Worm (Caenorhabditis elegans) whole organism, L3 larva: ENCODE results near the gene ech-8.
A peak's percentile ranks its signal among the peaks of the same experiment; 100 is the strongest.

ENCODE experiments used
- R02D3.7 ChIP-seq: fragments of 150-350 bp; optimal IDR thresholded peaks from 2 replicates; lab custom pipeline; 2014; ENCODE audit warnings: missing biosample characterization, missing genetic modification characterization
- ZK546.5 ChIP-seq: sonication (generic microtip); optimal IDR thresholded peaks from 2 replicates; lab custom pipeline; 2017; ENCODE audit warnings: missing biosample characterization, missing genetic modification characterization
- ama-1 ChIP-seq: fragments of 150-350 bp; optimal IDR thresholded peaks from 2 replicates; lab custom pipeline; 2018
- ceh-16 ChIP-seq: sonication (generic microtip); optimal IDR thresholded peaks from 2 replicates; lab custom pipeline; 2017; ENCODE audit warnings: missing biosample characterization, missing genetic modification characterization
- ceh-28 ChIP-seq: fragments of 150-350 bp; optimal IDR thresholded peaks from 2 replicates; lab custom pipeline; 2014; ENCODE audit warnings: missing biosample characterization, missing genetic modification reagents, missing genetic modification characterization
- ceh-82 ChIP-seq: fragments of 150-350 bp; optimal IDR thresholded peaks from 2 replicates; lab custom pipeline; 2014; ENCODE audit warnings: missing biosample characterization, missing genetic modification characterization
- egl-27 ChIP-seq: sonication (generic microtip); optimal IDR thresholded peaks from 4 replicates; lab custom pipeline; 2017; ENCODE audit warnings: missing biosample characterization, missing genetic modification reagents, missing genetic modification characterization
- elt-2 ChIP-seq: sonication (generic microtip); optimal IDR thresholded peaks from 2 replicates; lab custom pipeline; 2016; ENCODE audit warnings: missing genetic modification reagents, mild to moderate bottlenecking, missing genetic modification characterization, missing compliant biosample characterization
- elt-3 ChIP-seq, 3 experiments: fragments of 150-350 bp in 1 of 3; sonication (generic microtip) in 2 of 3; optimal IDR thresholded peaks; 2 replicates in 2 of 3; 4 replicates in 1 of 3; lab custom pipeline; 2014 to 2017; ENCODE audit warnings: missing biosample characterization in 3 of 3, missing genetic modification characterization in 3 of 3
- eor-1 ChIP-seq, 2 experiments: fragments of 150-350 bp; optimal IDR thresholded peaks; 2 replicates each; lab custom pipeline; 2014 to 2018; ENCODE audit warnings: missing biosample characterization in 2 of 2, missing genetic modification characterization in 2 of 2
- fos-1 ChIP-seq: fragments of 150-350 bp; optimal IDR thresholded peaks from 2 replicates; lab custom pipeline; 2014; ENCODE audit warnings: missing biosample characterization, missing genetic modification characterization
- hmg-11 ChIP-seq: sonication (generic microtip); optimal IDR thresholded peaks from 2 replicates; lab custom pipeline; 2016; ENCODE audit warnings: missing genetic modification characterization, missing compliant biosample characterization
- jun-1 ChIP-seq: fragments of 150-350 bp; optimal IDR thresholded peaks from 2 replicates; lab custom pipeline; 2014; ENCODE audit warnings: missing biosample characterization, missing genetic modification reagents, missing genetic modification characterization
- lin-15B ChIP-seq: fragments of 150-350 bp; optimal IDR thresholded peaks from 2 replicates; lab custom pipeline; 2014; ENCODE audit warnings: missing biosample characterization, missing genetic modification characterization
- lin-39 ChIP-seq: fragments of 150-350 bp; optimal IDR thresholded peaks from 2 replicates; lab custom pipeline; 2018; ENCODE audit warnings: missing biosample characterization, missing genetic modification reagents, missing genetic modification characterization
- lsy-12 ChIP-seq: sonication (generic microtip); optimal IDR thresholded peaks from 2 replicates; lab custom pipeline; 2016; ENCODE audit warnings: mild to moderate bottlenecking, missing genetic modification characterization, missing compliant biosample characterization
- nfya-1 ChIP-seq: sonication (generic microtip); optimal IDR thresholded peaks from 2 replicates; lab custom pipeline; 2017; ENCODE audit warnings: missing genetic modification characterization, mild to moderate bottlenecking, missing compliant biosample characterization, antibody characterized with exemption, moderate library complexity; ENCODE audit not compliant: insufficient read depth
- nhr-11 ChIP-seq: fragments of 150-350 bp; optimal IDR thresholded peaks from 2 replicates; lab custom pipeline; 2014; ENCODE audit warnings: missing biosample characterization, missing genetic modification characterization
- nhr-12 ChIP-seq: fragments of 150-350 bp; optimal IDR thresholded peaks from 2 replicates; lab custom pipeline; 2014; ENCODE audit warnings: missing biosample characterization, missing genetic modification characterization
- nhr-23 ChIP-seq: fragments of 150-350 bp; optimal IDR thresholded peaks from 2 replicates; lab custom pipeline; 2014; ENCODE audit warnings: missing biosample characterization, missing genetic modification reagents, missing genetic modification characterization
- nhr-237 ChIP-seq: fragments of 150-350 bp; optimal IDR thresholded peaks from 2 replicates; lab custom pipeline; 2014; ENCODE audit warnings: missing biosample characterization, missing genetic modification characterization
- nhr-25 ChIP-seq: sonication (generic microtip); optimal IDR thresholded peaks from 2 replicates; lab custom pipeline; 2017; ENCODE audit warnings: missing biosample characterization, missing genetic modification characterization
- nhr-43 ChIP-seq: sonication (generic microtip); optimal IDR thresholded peaks from 2 replicates; lab custom pipeline; 2016; ENCODE audit warnings: mild to moderate bottlenecking, missing genetic modification characterization, missing compliant biosample characterization; ENCODE audit not compliant: poor library complexity, severe bottlenecking
- nhr-67 ChIP-seq: fragments of 150-350 bp; optimal IDR thresholded peaks from 2 replicates; lab custom pipeline; 2014; ENCODE audit warnings: missing biosample characterization, missing genetic modification characterization
- nhr-76 ChIP-seq: fragments of 150-350 bp; sonication (generic microtip); optimal IDR thresholded peaks from 5 replicates; lab custom pipeline; 2014; ENCODE audit warnings: missing biosample characterization, missing genetic modification characterization
- nhr-77 ChIP-seq: fragments of 150-350 bp; optimal IDR thresholded peaks from 2 replicates; lab custom pipeline; 2014; ENCODE audit warnings: missing biosample characterization, missing genetic modification characterization
- pha-4 ChIP-seq: fragments of 150-350 bp; optimal IDR thresholded peaks from 2 replicates; lab custom pipeline; 2014; ENCODE audit warnings: missing biosample characterization, missing genetic modification reagents, missing genetic modification characterization
- pqm-1 ChIP-seq: fragments of 150-350 bp; optimal IDR thresholded peaks from 2 replicates; lab custom pipeline; 2017; ENCODE audit warnings: missing biosample characterization, missing genetic modification characterization, inconsistent platforms
- sea-2 ChIP-seq: fragments of 150-350 bp; sonication (generic microtip); optimal IDR thresholded peaks from 4 replicates; lab custom pipeline; 2014; ENCODE audit warnings: missing biosample characterization, missing genetic modification reagents, missing genetic modification characterization
- snpc-4 ChIP-seq: fragments of 150-350 bp; optimal IDR thresholded peaks from 2 replicates; lab custom pipeline; 2014; ENCODE audit warnings: missing biosample characterization, missing genetic modification characterization
- tbx-2 ChIP-seq: sonication (generic microtip); optimal IDR thresholded peaks from 2 replicates; lab custom pipeline; 2016; ENCODE audit warnings: mild to moderate bottlenecking, missing genetic modification characterization, missing compliant biosample characterization
- unc-39 ChIP-seq: sonication (generic microtip); optimal IDR thresholded peaks from 4 replicates; lab custom pipeline; 2017; ENCODE audit warnings: missing biosample characterization, missing genetic modification characterization
- unc-62 ChIP-seq: fragments of 150-350 bp; sonication (generic microtip); optimal IDR thresholded peaks from 4 replicates; lab custom pipeline; 2014; ENCODE audit warnings: missing biosample characterization, missing genetic modification reagents, missing genetic modification characterization
- zag-1 ChIP-seq: fragments of 150-350 bp; optimal IDR thresholded peaks from 2 replicates; lab custom pipeline; 2014; ENCODE audit warnings: missing biosample characterization, missing genetic modification characterization
- ztf-11 ChIP-seq: fragments of 150-350 bp; optimal IDR thresholded peaks from 2 replicates; lab custom pipeline; 2014; ENCODE audit warnings: missing biosample characterization, missing genetic modification characterization
- ztf-4 ChIP-seq: fragments of 150-350 bp; optimal IDR thresholded peaks from 2 replicates; lab custom pipeline; 2014; ENCODE audit warnings: missing biosample characterization, missing genetic modification characterization

ech-8 gene

ce11 chrIV:10241659-10242058, 2.7 kb upstream of the ech-8 start, which contains the start of gene lipl-7:
TSS of gene lipl-7 (minus strand) at chrIV:10241823.
- TF ChIP-seq elt-2 (tag; lab: Kevin White, UChicago) (no peak), nhr-237 (no peak), pha-4 (tag; lab: Kevin White, UChicago) (no peak), elt-3 (tag; optimal IDR thresholded peaks at IDR 0.05; lab: Kevin White, UChicago) (no peak), nfya-1 (tag; lab: Kevin White, UChicago) (no peak), lin-15B (tag; lab: Kevin White, UChicago) (no peak), nhr-67 (tag; lab: Kevin White, UChicago) (no peak), egl-27 (tag; lab: Kevin White, UChicago) (no peak), nhr-76 (no peak), snpc-4 (no peak), eor-1 (tag; optimal IDR thresholded peaks at IDR 0.05; lab: Kevin White, UChicago) (no peak), hmg-11 (tag; lab: Kevin White, UChicago) (no peak), ztf-4 (tag; lab: Kevin White, UChicago) (no peak), nhr-23 (tag; lab: Kevin White, UChicago) (no peak), R02D3.7 (no peak), ceh-16 (tag; lab: Kevin White, UChicago) (no peak), jun-1 (tag; lab: Kevin White, UChicago) (no peak), nhr-43 (tag; lab: Kevin White, UChicago) (no peak), unc-39 (tag; lab: Kevin White, UChicago) (no peak), sea-2 (no peak)

ce11 chrIV:10236106-10236505, 2.9 kb downstream of the ech-8 start:
- TF ChIP-seq pqm-1 (tag; lab: Kevin White, UChicago) (peak; percentile 83), ceh-82 (tag; lab: Kevin White, UChicago) (no peak), elt-2 (tag; lab: Kevin White, UChicago) (peak; percentile 71), nhr-237 (no peak), pha-4 (tag; lab: Kevin White, UChicago) (no peak), ceh-28 (tag; lab: Kevin White, UChicago) (no peak), nhr-12 (tag; lab: Kevin White, UChicago) (no peak), jun-1 (tag; lab: Kevin White, UChicago) (peak; percentile 56), unc-39 (tag; lab: Kevin White, UChicago) (no peak)

DNA sequence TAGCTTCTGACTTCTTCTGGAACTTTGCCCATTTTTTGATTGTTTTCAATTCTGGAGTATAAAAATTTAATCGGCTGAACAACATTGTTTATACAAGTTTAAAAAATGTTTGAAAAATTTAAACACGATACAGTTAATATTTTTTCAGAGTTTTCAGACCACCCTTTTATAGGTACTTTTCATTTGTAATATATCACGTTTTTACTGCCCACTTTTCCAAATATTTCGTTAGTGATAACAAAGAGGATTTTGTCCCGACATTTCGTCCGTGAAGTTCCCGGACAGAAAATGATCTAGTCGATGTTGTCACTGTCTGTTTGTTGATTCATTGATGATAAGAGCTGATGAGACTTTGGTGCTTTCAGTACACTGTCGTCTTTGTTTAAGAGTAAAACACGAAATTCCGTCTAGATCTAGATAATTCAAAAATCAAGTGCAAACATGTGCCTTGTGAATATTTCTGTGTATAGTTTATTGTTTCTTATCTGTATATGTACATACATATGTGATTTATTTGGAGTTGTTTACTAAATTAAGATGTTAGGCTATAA, 3.6 kb downstream of the ech-8 start, which contains the start of gene ech-9:
Gene ech-9, minus strand, starts transcription at position 51 of the 551 bp plus-strand sequence.
- TF ChIP-seq nhr-25 (tag; lab: Kevin White, UChicago) (no peak), pqm-1 (tag; lab: Kevin White, UChicago) (peak; percentile 84), unc-39 (tag; lab: Kevin White, UChicago) (no peak), elt-2 (tag; lab: Kevin White, UChicago) (peak; percentile 58)

ce11 chrIV:10232456-10232855, 6.5 kb downstream of the ech-8 start, which contains the start of gene F01G10.4:
TSS of gene F01G10.4 (minus strand) at chrIV:10232556.
- TF ChIP-seq nhr-11 (tag; lab: Kevin White, UChicago) = no peak
- TF ChIP-seq nhr-25 (tag; lab: Kevin White, UChicago) = no peak
- no peak for TF ChIP-seq zag-1
- no peak for TF ChIP-seq fos-1 (tag; lab: Kevin White, UChicago)
- TF ChIP-seq ztf-11 (tag; lab: Kevin White, UChicago) = no peak
- TF ChIP-seq ztf-4 (tag; lab: Kevin White, UChicago) = no peak
- TF ChIP-seq lin-39 (tag; lab: Kevin White, UChicago) = no peak
- no peak for TF ChIP-seq hmg-11 (tag; lab: Kevin White, UChicago)
- no peak for TF ChIP-seq unc-62 (GFP tag; lab: Kevin White, UChicago)
- no peak for TF ChIP-seq lsy-12 (tag; lab: Kevin White, UChicago)

DNA sequence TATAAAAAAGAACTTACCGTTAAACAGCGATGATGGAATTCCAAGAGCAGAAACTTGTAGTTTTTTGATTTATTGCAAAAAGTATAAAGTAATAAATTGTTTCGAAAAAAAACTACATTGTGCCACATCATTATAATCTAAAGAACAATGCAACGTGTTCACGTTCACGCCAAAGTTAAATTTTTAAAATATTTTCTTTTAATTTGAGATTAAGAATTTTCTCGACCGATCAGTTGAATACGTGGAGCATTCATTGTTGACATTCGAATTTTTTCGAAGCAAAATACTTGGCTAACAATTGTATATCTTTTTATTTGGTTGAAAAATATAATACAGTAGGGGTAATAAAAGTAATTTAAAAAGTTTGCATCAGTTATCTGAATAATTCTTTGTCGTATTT, 8.0 kb downstream of the ech-8 start, which contains the start of gene F01G10.5:
Gene F01G10.5, minus strand, starts transcription at position 101 of the 400 bp plus-strand sequence.
- TF ChIP-seq ama-1 (lab: Kevin White, UChicago) (no peak), lin-15B (tag; lab: Kevin White, UChicago) (no peak), ceh-82 (tag; lab: Kevin White, UChicago) (no peak), tbx-2 (tag; lab: Kevin White, UChicago) (no peak), elt-3 (tag; optimal IDR thresholded peaks at IDR 0.05; lab: Kevin White, UChicago) (no peak), pha-4 (tag; lab: Kevin White, UChicago) (no peak), ceh-28 (tag; lab: Kevin White, UChicago) (no peak), ceh-16 (tag; lab: Kevin White, UChicago) (no peak), ZK546.5 (tag; lab: Kevin White, UChicago) (no peak), nhr-77 (tag; lab: Kevin White, UChicago) (no peak)
